Worm (Caenorhabditis elegans) whole organism, late embryonic: Measurements from ENCODE around the gene gldi-8.

ENCODE experiments used
- F13H6.1 ChIP-seq: sonication (generic microtip); optimal IDR thresholded peaks from 2 replicates; lab custom pipeline; 2016; ENCODE audit warnings: missing genetic modification characterization, missing compliant biosample characterization
- ama-1 ChIP-seq: fragments of 150-350 bp; optimal IDR thresholded peaks from 2 replicates; lab custom pipeline; 2014
- ceh-24 ChIP-seq: sonication (generic microtip); optimal IDR thresholded peaks from 2 replicates; lab custom pipeline; 2016; ENCODE audit warnings: mild to moderate bottlenecking, missing genetic modification characterization, missing compliant biosample characterization
- ceh-31 ChIP-seq: sonication (generic microtip); optimal IDR thresholded peaks from 2 replicates; lab custom pipeline; 2016; ENCODE audit warnings: missing genetic modification characterization, missing compliant biosample characterization
- elt-2 ChIP-seq: sonication (generic microtip); optimal IDR thresholded peaks from 2 replicates; lab custom pipeline; 2016; ENCODE audit warnings: missing genetic modification reagents, missing genetic modification characterization, missing compliant biosample characterization
- ets-4 ChIP-seq: sonication (generic microtip); optimal IDR thresholded peaks from 2 replicates; lab custom pipeline; 2016; ENCODE audit warnings: missing genetic modification characterization, missing compliant biosample characterization
- fax-1 ChIP-seq: sonication (generic microtip); optimal IDR thresholded peaks from 2 replicates; lab custom pipeline; 2016; ENCODE audit warnings: missing genotype, missing genetic modification characterization, missing compliant biosample characterization
- hlh-13 ChIP-seq: fragments of 200-800 bp; sonication (Bioruptor generic); optimal IDR thresholded peaks from 2 replicates; lab custom pipeline; 2018; ENCODE audit warnings: mild to moderate bottlenecking, missing genetic modification characterization, missing compliant biosample characterization
- hlh-30 ChIP-seq: sonication (generic microtip); optimal IDR thresholded peaks from 2 replicates; lab custom pipeline; 2017; ENCODE audit warnings: antibody characterized with exemption, missing genetic modification characterization, missing compliant biosample characterization; ENCODE audit not compliant: insufficient read depth
- lim-6 ChIP-seq: sonication (generic microtip); optimal IDR thresholded peaks from 2 replicates; lab custom pipeline; 2016; ENCODE audit warnings: missing genetic modification characterization, missing compliant biosample characterization
- lin-11 ChIP-seq: fragments of 200-800 bp; sonication (Bioruptor generic); optimal IDR thresholded peaks from 2 replicates; lab custom pipeline; 2018; ENCODE audit warnings: mild to moderate bottlenecking, missing genetic modification characterization, missing compliant biosample characterization
- nhr-11 ChIP-seq: fragments of 150-350 bp; optimal IDR thresholded peaks from 2 replicates; lab custom pipeline; 2014; ENCODE audit warnings: missing biosample characterization, missing genetic modification characterization
- pha-4 ChIP-seq: fragments of 150-350 bp; optimal IDR thresholded peaks from 2 replicates; lab custom pipeline; 2018; ENCODE audit warnings: missing biosample characterization, missing genetic modification reagents, missing genetic modification characterization
- unc-55 ChIP-seq: sonication (generic microtip); optimal IDR thresholded peaks from 2 replicates; lab custom pipeline; 2017; ENCODE audit warnings: missing biosample characterization, missing genetic modification reagents, missing genetic modification characterization

DNA sequence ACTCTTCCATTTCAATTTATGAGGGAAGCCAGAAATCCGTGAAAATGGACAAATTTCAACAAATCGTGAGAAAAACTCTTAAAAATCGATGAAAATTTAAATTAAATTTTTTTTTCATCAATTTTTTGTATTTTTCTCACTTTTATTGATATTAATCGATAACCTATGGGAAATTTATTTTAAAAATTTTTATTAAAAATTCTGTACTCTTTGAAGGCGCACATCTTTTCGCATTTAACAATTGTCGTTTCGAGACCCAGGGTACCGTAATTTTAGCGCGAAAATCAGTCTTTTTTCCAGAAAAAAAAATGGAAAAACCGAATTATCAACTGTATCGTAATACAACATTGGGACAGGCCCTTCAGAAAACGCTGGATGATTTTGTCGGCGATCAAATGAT is 24.9 kb upstream of the gldi-8 start, which contains the start of gene gtf-2A2:
- no peak for TF ChIP-seq lin-11 (tag; lab: Kevin White, UChicago)
- TF ChIP-seq hlh-30 (tag; lab: Kevin White, UChicago): no peak
- no peak for TF ChIP-seq pha-4 (tag; lab: Kevin White, UChicago)
- no peak for TF ChIP-seq lim-6 (tag; lab: Kevin White, UChicago)
- TF ChIP-seq nhr-11: no peak
- TF ChIP-seq ceh-31 (tag; lab: Kevin White, UChicago): no peak
- TF ChIP-seq elt-2 (tag; lab: Kevin White, UChicago): no peak
- TF ChIP-seq fax-1: no peak
- no peak for TF ChIP-seq ama-1
- TF ChIP-seq ceh-24 (tag; lab: Kevin White, UChicago): no peak
- no peak for TF ChIP-seq unc-55
- no peak for TF ChIP-seq hlh-13 (GFP tag; lab: Kevin White, UChicago)
- no peak for TF ChIP-seq F13H6.1 (tag; lab: Kevin White, UChicago)
- no peak for TF ChIP-seq ets-4 (tag; lab: Kevin White, UChicago)
